Fruit fly (Drosophila melanogaster): ENCODE data around the gene srl.

DNA sequence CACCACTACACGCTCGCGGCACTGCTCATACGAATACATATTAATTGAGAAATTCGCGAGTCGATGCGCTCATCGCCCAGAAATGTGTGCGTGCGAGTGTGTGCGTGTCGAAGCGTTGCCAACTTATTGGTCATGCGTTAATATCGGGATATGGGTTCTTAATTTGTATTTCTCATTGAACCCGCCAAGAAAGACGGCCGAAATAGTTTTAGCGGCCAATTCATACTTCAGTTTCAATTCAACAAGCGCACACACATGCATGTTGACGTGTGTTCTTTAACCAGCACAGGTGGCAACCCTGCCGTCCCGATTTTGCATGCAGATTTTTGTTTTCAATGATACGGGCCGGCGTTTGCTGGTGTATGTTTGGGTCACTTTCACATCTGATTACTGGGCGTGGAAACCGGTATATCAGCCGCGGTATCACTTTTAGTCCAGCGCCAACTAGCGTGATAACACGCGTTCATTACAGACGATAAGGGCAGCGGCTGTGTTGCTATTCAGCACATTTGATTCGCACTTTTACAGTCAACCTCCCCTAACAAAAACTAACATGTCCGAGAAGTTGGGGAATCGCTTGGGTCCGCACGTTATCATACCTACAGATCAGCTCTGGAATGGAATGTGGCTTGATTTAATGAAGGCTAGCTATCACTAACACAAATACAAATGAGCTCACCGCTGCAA lies 25.3 kb downstream of the srl start:
- TF ChIP-seq Ets98B (GFP tag; IDR thresholded peaks at IDR 0.05) (no peak), CG14655 (GFP tag; optimal IDR thresholded peaks at IDR 0.05) (no peak), CG15710 (tag; optimal IDR thresholded peaks at IDR 0.05) (peak; percentile 1), D1 (tag; optimal IDR thresholded peaks at IDR 0.05) (no peak), Pif1A (GFP tag; optimal IDR thresholded peaks at IDR 0.05) (no peak), rn (GFP tag; IDR thresholded peaks at IDR 0.05) (no peak), Pif1B (GFP tag; optimal IDR thresholded peaks at IDR 0.05) (peak; percentile 15), EcR (GFP tag; optimal IDR thresholded peaks at IDR 0.05) (peak; percentile 77), CG17806 (tag; optimal IDR thresholded peaks at IDR 0.05) (peak; percentile 10), CG10348 (GFP tag; IDR thresholded peaks at IDR 0.05) (no peak), CG9948 (tag; optimal IDR thresholded peaks at IDR 0.05) (peak; percentile 8), CG13204 (GFP tag; optimal IDR thresholded peaks at IDR 0.05) (no peak)
